Worm (Caenorhabditis elegans) whole organism, young adult: ENCODE results near the gene srgp-1.
A peak's percentile ranks its signal among the peaks of the same experiment; 100 is the strongest.

Experiments used
- K11D2.4 ChIP-seq: fragments of 200-800 bp; sonication (Bioruptor generic); IDR thresholded peaks from 2 replicates; pipeline ENCODE4 v1.3.6; 2022; ENCODE audit warnings: missing genetic modification reagents, missing genetic modification characterization, missing compliant biosample characterization
- athp-1 ChIP-seq: sonication (generic microtip); optimal IDR thresholded peaks from 2 replicates; lab custom pipeline; 2017; ENCODE audit warnings: mild to moderate bottlenecking, missing genetic modification characterization, missing compliant biosample characterization
- die-1 ChIP-seq: sonication (generic microtip); optimal IDR thresholded peaks from 2 replicates; lab custom pipeline; 2016; ENCODE audit warnings: missing genotype, mild to moderate bottlenecking, missing genetic modification characterization, missing compliant biosample characterization
- efl-1 ChIP-seq: fragments of 150-350 bp; optimal IDR thresholded peaks from 2 replicates; lab custom pipeline; 2014; ENCODE audit warnings: missing biosample characterization, missing genetic modification reagents, missing genetic modification characterization
- egl-18 ChIP-seq: fragments of 200-800 bp; sonication (Bioruptor generic); IDR thresholded peaks from 2 replicates; pipeline ENCODE4 v1.3.6; 2022; ENCODE audit warnings: missing genetic modification reagents, missing genetic modification characterization, missing compliant biosample characterization
- him-1 ChIP-seq: sonication (generic microtip); optimal IDR thresholded peaks from 2 replicates; lab custom pipeline; 2016; ENCODE audit warnings: missing genotype, missing genetic modification reagents, missing genetic modification characterization, missing compliant biosample characterization
- snpc-4 ChIP-seq, 5 experiments: fragments of 150-350 bp in 1 of 5; sonication (generic microtip) in 4 of 5; optimal IDR thresholded peaks; 2 replicates each; lab custom pipeline; 2014 to 2018; ENCODE audit warnings: missing genetic modification characterization in 5 of 5, missing biosample characterization in 3 of 5, antibody characterized with exemption in 2 of 5, mild to moderate bottlenecking in 2 of 5, missing compliant biosample characterization in 2 of 5, missing genotype in 2 of 5, moderate library complexity in 2 of 5, missing genetic modification reagents in 1 of 5
- xnd-1 ChIP-seq: sonication (generic microtip); optimal IDR thresholded peaks from 2 replicates; lab custom pipeline; 2016; ENCODE audit warnings: missing genotype, missing genetic modification reagents, missing genetic modification characterization, missing compliant biosample characterization
- zfh-2 ChIP-seq: fragments of 200-800 bp; sonication (Bioruptor generic); conservative IDR thresholded peaks from 2 replicates; pipeline ENCODE4 v1.3.6; 2022; ENCODE audit warnings: missing genetic modification reagents, missing genetic modification characterization, missing compliant biosample characterization

DNA sequence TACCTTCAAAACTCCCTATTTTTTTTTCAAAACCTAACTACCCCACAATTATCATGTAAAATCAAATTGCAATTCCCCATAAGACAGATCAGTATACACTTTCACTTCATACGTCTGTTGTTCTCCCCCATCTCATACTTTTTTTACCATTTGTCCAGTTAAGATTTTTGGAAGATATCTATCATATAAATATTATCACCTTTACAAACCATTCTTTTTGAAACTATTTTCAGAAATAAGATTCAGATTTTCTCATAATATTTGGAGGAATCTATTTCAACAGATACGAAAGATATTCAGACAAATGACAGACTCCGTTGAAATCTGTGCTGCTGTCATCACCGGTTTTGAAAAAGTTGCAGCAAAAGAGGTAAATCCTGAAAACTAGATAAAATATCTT, 42.5 kb upstream of the srgp-1 start, which contains the start of gene M04B2.2:
- no peak for TF ChIP-seq snpc-4 (GFP tag; optimal IDR thresholded peaks at IDR 0.05; lab: Kevin White, UChicago)
- no peak for TF ChIP-seq snpc-4 (tag; optimal IDR thresholded peaks at IDR 0.05; lab: Kevin White, UChicago)
- no peak for TF ChIP-seq xnd-1 (tag; lab: Kevin White, UChicago)
- no peak for TF ChIP-seq K11D2.4
- peak; percentile 28 for TF ChIP-seq athp-1 (tag; lab: Kevin White, UChicago)
- no peak for TF ChIP-seq egl-18 (GFP tag; lab: Robert Waterston, UW)
- no peak for TF ChIP-seq zfh-2 (GFP tag; lab: Robert Waterston, UW)
- no peak for TF ChIP-seq him-1 (tag; lab: Kevin White, UChicago)
- no peak for TF ChIP-seq efl-1
- no peak for TF ChIP-seq die-1 (tag; lab: Kevin White, UChicago)
